Fruit fly (Drosophila melanogaster): ENCODE data around the gene CG10979.
A peak's percentile ranks its signal among the peaks of the same experiment; 100 is the strongest.

Gene CG10979

DNA sequence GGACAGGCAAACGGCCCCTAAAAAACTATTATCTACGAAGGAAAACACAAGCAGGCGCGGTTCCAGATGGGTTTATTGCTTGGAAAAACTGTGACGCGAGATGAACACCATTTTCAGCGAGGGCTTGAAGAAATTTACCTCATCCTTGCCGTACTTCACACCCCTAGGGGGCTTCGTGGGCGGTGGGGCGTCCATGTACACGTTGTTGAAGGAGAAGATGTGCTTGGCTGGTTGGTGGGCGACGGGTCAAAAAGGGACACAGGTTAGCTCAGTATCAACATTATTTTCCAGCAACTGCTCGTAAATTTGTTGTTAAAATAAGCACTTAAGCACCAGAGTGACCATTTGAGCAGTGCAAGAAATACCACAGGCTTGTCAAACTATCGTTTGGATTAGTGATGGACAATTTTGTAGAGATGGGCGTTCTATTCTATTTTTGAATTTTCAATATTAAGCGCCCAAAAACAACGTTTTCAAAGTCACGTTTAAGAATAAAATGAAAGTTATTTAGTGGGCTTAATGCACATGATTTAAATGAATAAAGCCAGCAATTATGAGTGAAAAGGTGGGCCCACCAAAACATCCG, 35.8 kb upstream of the CG10979 start, which contains the start of gene Sec8 (continued):
- TF ChIP-seq Dfd (GFP tag; optimal IDR thresholded peaks at IDR 0.05) (no peak), shn (GFP tag; optimal IDR thresholded peaks at IDR 0.05) (peak; percentile 27)

DNA sequence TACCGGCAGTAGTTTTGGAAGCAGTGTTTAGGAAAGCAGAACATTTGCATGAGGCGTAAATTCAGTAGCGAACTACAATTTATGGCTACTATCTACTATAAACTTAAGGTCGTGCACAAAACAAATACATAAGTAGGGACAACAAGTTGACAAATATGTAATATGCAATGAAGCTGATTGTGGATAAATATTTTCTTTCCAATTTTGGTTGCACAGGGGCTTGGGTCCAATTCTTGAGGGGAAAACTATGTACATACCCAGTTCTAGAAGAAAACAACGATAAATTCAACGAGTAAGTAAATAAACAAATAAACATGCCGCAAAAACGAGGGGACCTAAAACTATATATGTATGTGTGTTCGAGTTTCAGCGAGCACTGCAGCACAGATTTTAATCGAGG, 33.5 kb upstream of the CG10979 start:
- TF ChIP-seq CG11093 (GFP tag; IDR thresholded peaks at IDR 0.05) (no peak), Dp (GFP tag; optimal IDR thresholded peaks at IDR 0.05) (no peak), CG6813 (GFP tag; optimal IDR thresholded peaks at IDR 0.05) (peak; percentile 39), crc (GFP tag; optimal IDR thresholded peaks at IDR 0.05) (no peak), sens (GFP tag) (peak; percentile 71), CG34422 (GFP tag; IDR thresholded peaks at IDR 0.05) (no peak), ac (GFP tag; optimal IDR thresholded peaks at IDR 0.05) (peak; percentile 39), tna (GFP tag; IDR thresholded peaks at IDR 0.05; ENCODE audit: partially characterized antibody) (no peak), Neu2 (GFP tag; optimal IDR thresholded peaks at IDR 0.05; ENCODE audit: borderline replicate concordance) (no peak), hb (GFP tag; IDR thresholded peaks at IDR 0.05; ENCODE audit: partially characterized antibody) (no peak), CG11504 (tag; optimal IDR thresholded peaks at IDR 0.05) (no peak), lbe (GFP tag; optimal IDR thresholded peaks at IDR 0.05) (no peak), rib (GFP tag; IDR thresholded peaks at IDR 0.05) (no peak), Oli (tag; optimal IDR thresholded peaks at IDR 0.05) (no peak), Dll (GFP tag; IDR thresholded peaks at IDR 0.05; ENCODE audit: partially characterized antibody) (no peak), MTF-1 (GFP tag; optimal IDR thresholded peaks at IDR 0.05; ENCODE audit: borderline replicate concordance) (peak; percentile 3), CG2202 (tag; optimal IDR thresholded peaks at IDR 0.05) (peak; percentile 37), lola (GFP tag; optimal IDR thresholded peaks at IDR 0.05) (no peak), CG9437 (GFP tag; optimal IDR thresholded peaks at IDR 0.05) (no peak), CG33557 (GFP tag; optimal IDR thresholded peaks at IDR 0.05) (peak; percentile 27), unc-4 (GFP tag; IDR thresholded peaks at IDR 0.05; ENCODE audit: partially characterized antibody) (no peak), dmrt11E (tag; optimal IDR thresholded peaks at IDR 0.05) (peak; percentile 46), ash1 (GFP tag; optimal IDR thresholded peaks at IDR 0.05) (no peak), CG15696 (tag; optimal IDR thresholded peaks at IDR 0.05) (peak; percentile 79), CG13424 (tag; optimal IDR thresholded peaks at IDR 0.05) (no peak), CG6254 (GFP tag; optimal IDR thresholded peaks at IDR 0.05) (no peak), CTCF (GFP tag; optimal IDR thresholded peaks at IDR 0.05) (no peak)

dm6 chr3R:5771614-5772202, 22.8 kb upstream of the CG10979 start:
- TF ChIP-seq sima (GFP tag; optimal IDR thresholded peaks at IDR 0.05) (no peak), NFAT (GFP tag; IDR thresholded peaks at IDR 0.05) (0 out of 2 replicates have a peak, but pooled peaks have one; percentile 9), CG31224 (GFP tag; IDR thresholded peaks at IDR 0.05) (peak; percentile 70), CG10321 (GFP tag; IDR thresholded peaks at IDR 0.05) (0 out of 2 replicates have a peak, but pooled peaks have one; percentile 14), Deaf1 (tag; optimal IDR thresholded peaks at IDR 0.05) (peak; percentile 95), CG13894 (tag; optimal IDR thresholded peaks at IDR 0.05) (peak; percentile 46), CG3065 (GFP tag; optimal IDR thresholded peaks at IDR 0.05) (no peak), abd-A (tag; optimal IDR thresholded peaks at IDR 0.05) (peak; percentile 53), H2.0 (GFP tag; IDR thresholded peaks at IDR 0.05) (no peak), z (GFP tag; IDR thresholded peaks at IDR 0.05) (peak; percentile 72), CG1832 (GFP tag; optimal IDR thresholded peaks at IDR 0.05) (peak; percentile 30), Ets65A (GFP tag) (peak; percentile 93), scrt (GFP tag; optimal IDR thresholded peaks at IDR 0.05) (peak; percentile 42), Bgb (GFP tag; IDR thresholded peaks at IDR 0.05; ENCODE audit: partially characterized antibody) (0 out of 2 replicates have a peak, but pooled peaks have one; percentile 23), crol (GFP tag; IDR thresholded peaks at IDR 0.05) (0 out of 2 replicates have a peak, but pooled peaks have one; percentile 28)
